Worm (Caenorhabditis elegans) whole organism, late embryonic: Measurements from ENCODE around the gene zfp-3.
"Not testable (repeated sequence)": the region's sequence is repeated elsewhere in the genome, so short reads cannot be mapped to it uniquely, and the experiment has no call there.

Experiments used
- K09A11.1 ChIP-seq: sonication (generic microtip); optimal IDR thresholded peaks from 2 replicates; lab custom pipeline; 2017; ENCODE audit warnings: antibody characterized with exemption, mild to moderate bottlenecking, missing genetic modification characterization, missing compliant biosample characterization; ENCODE audit not compliant: insufficient read depth
- ama-1 ChIP-seq: fragments of 150-350 bp; optimal IDR thresholded peaks from 2 replicates; lab custom pipeline; 2014
- ceh-19 ChIP-seq: fragments of 200-800 bp; sonication (Bioruptor generic); optimal IDR thresholded peaks from 2 replicates; lab custom pipeline; 2018; ENCODE audit warnings: mild to moderate bottlenecking, missing genetic modification characterization, missing compliant biosample characterization
- elt-2 ChIP-seq: sonication (generic microtip); optimal IDR thresholded peaks from 2 replicates; lab custom pipeline; 2016; ENCODE audit warnings: missing genetic modification reagents, missing genetic modification characterization, missing compliant biosample characterization
- fkh-10 ChIP-seq: fragments of 150-350 bp; optimal IDR thresholded peaks from 2 replicates; lab custom pipeline; 2014; ENCODE audit warnings: missing biosample characterization, missing genetic modification reagents, missing genetic modification characterization
- hlh-15 ChIP-seq: sonication (generic microtip); optimal IDR thresholded peaks from 2 replicates; lab custom pipeline; 2016; ENCODE audit warnings: missing genetic modification characterization, missing compliant biosample characterization
- nfya-1 ChIP-seq: sonication (generic microtip); optimal IDR thresholded peaks from 2 replicates; lab custom pipeline; 2017; ENCODE audit warnings: missing genetic modification characterization, mild to moderate bottlenecking, missing compliant biosample characterization, antibody characterized with exemption, moderate library complexity
- sox-4 ChIP-seq: sonication (generic microtip); optimal IDR thresholded peaks from 2 replicates; lab custom pipeline; 2017; ENCODE audit warnings: mild to moderate bottlenecking, missing genetic modification characterization, inconsistent platforms, missing compliant biosample characterization

DNA sequence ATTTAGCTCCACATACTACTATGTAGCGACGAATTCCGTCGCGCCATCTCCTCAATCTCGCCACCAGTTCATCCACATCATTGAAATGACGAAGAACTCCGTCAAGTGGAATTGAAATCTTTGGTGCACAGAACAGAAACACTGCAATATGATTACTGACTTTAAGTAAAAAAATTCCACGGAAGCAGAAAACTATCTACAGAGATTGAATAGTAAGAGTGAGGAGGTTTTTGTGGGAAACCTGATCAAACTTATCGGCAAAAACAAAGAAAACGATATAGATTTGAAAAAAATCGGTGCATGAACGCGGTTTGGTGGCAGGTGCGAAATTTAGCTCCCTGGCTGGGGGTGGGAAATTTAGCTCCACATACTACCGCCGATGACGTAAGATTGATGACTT, 43.0 kb downstream of the zfp-3 start, which contains the start of gene ZK402.2:
- TF ChIP-seq sox-4 (tag; lab: Kevin White, UChicago); K09A11.1 (tag; lab: Kevin White, UChicago); nfya-1; ama-1 (lab: Kevin White, UChicago); hlh-15 (tag; lab: Kevin White, UChicago); elt-2 (tag; lab: Kevin White, UChicago); fkh-10 (GFP tag; lab: Kevin White, UChicago); ceh-19 (GFP tag; lab: Kevin White, UChicago): not testable (repeated sequence)
